Fruit fly (Drosophila melanogaster) S2 (cell line): ENCODE results near the gene sip3.

Experiments
- CG8478 ChIP-seq: fragments of >200 bp; optimal IDR thresholded peaks from 2 replicates; lab custom pipeline; 2018
- CTCF ChIP-seq, 2 experiments: fragments of >200 bp; optimal IDR thresholded peaks; 2 replicates each; lab custom pipeline; 2018

DNA sequence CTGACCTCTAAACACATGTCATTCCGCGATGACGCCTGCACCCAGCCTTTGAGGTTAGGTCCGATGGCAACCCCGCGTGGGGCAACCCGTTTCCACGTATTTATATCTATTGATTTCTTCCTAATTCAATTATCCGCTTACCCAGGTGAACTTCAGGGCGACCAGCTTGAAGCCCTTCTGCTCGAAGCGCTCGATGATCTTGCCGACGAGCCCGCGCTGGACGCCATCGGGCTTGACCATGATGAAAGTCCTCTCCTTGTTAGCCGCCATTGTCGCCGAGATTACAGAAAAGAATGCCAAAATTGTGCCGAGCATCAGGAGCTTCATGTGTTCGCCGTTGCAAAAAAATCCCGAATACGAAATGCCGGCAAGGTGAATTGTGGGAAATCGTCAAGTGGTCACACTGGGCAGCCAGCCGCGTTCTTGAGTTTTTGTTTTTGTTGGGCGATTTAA is 26.4 kb upstream of the sip3 start, which contains the start of gene awd:
- TF ChIP-seq CTCF (optimal IDR thresholded peaks at IDR 0.05; lab: Kevin White, UChicago) (peak in 1 of 2 experiments; percentile 24), CG8478 (lab: Kevin White, UChicago) (no peak)
